Worm (Caenorhabditis elegans): ENCODE data around the gene Y82E9BR.20.

Gene Y82E9BR.20

ce11 chrIII:1384694-1385093 lies 10.5 kb downstream of the Y82E9BR.20 start:
- TF ChIP-seq aly-2 (tag; optimal IDR thresholded peaks at IDR 0.05) (no peak), hlh-11 (tag; optimal IDR thresholded peaks at IDR 0.05) (peak; percentile 22), cey-2 (tag; optimal IDR thresholded peaks at IDR 0.05; ENCODE audit: borderline replicate concordance, insufficient read depth) (no peak), madf-5 (GFP tag; IDR thresholded peaks at IDR 0.05) (no peak), spr-1 (tag; optimal IDR thresholded peaks at IDR 0.05) (no peak), pqm-1 (tag; optimal IDR thresholded peaks at IDR 0.05) (peak; percentile 54), dmd-6 (GFP tag; IDR thresholded peaks at IDR 0.05) (peak; percentile 53), set-16 (GFP tag; IDR thresholded peaks at IDR 0.05) (no peak), ces-1 (GFP tag; optimal IDR thresholded peaks at IDR 0.05) (no peak), ceh-62 (tag; optimal IDR thresholded peaks at IDR 0.05) (no peak), nhr-28 (tag; optimal IDR thresholded peaks at IDR 0.05) (peak; percentile 50), duxl-1 (tag; optimal IDR thresholded peaks at IDR 0.05; ENCODE audit: poor library complexity) (no peak), ceh-82 (tag; optimal IDR thresholded peaks at IDR 0.05) (no peak), snpc-1.2 (GFP tag; IDR thresholded peaks at IDR 0.05) (no peak), egl-43 (GFP tag; IDR thresholded peaks at IDR 0.05) (no peak), tag-97 (GFP tag; IDR thresholded peaks at IDR 0.05) (no peak), ceh-44 (GFP tag; IDR thresholded peaks at IDR 0.05) (no peak), daf-16 (GFP tag; optimal IDR thresholded peaks at IDR 0.05) (no peak), daf-16 (tag; optimal IDR thresholded peaks at IDR 0.05) (peak; percentile 39), T26A8.4 (GFP tag; IDR thresholded peaks at IDR 0.05) (no peak), nhr-76 (tag; optimal IDR thresholded peaks at IDR 0.05) (no peak), daf-19 (GFP tag; conservative IDR thresholded peaks at IDR 0.05) (no peak), lsy-2 (tag; optimal IDR thresholded peaks at IDR 0.05) (no peak), egl-27 (tag; optimal IDR thresholded peaks at IDR 0.05) (no peak)

ce11 chrIII:1388274-1389058 lies 14.3 kb downstream of the Y82E9BR.20 start, which contains the start of gene pals-20:
TSS of gene pals-20 (minus strand) at chrIII:1388324.
- TF ChIP-seq snpc-1.2 (GFP tag; IDR thresholded peaks at IDR 0.05) (no peak), fkh-10 (GFP tag; optimal IDR thresholded peaks at IDR 0.05) (no peak), F37D6.2 (tag; optimal IDR thresholded peaks at IDR 0.05) (no peak), duxl-1 (tag; optimal IDR thresholded peaks at IDR 0.05; ENCODE audit: poor library complexity) (no peak), sdz-12 (GFP tag; optimal IDR thresholded peaks at IDR 0.05) (no peak), lsy-2 (tag; optimal IDR thresholded peaks at IDR 0.05) (no peak), madf-9 (GFP tag; conservative IDR thresholded peaks at IDR 0.05) (no peak), hlh-11 (tag; optimal IDR thresholded peaks at IDR 0.05) (peak; percentile 55), zip-2 (tag; optimal IDR thresholded peaks at IDR 0.05) (no peak), mes-2 (tag; optimal IDR thresholded peaks at IDR 0.05; ENCODE audit: poor library complexity, severe bottlenecking) (no peak), arid-1 (GFP tag; conservative IDR thresholded peaks at IDR 0.05) (no peak), tra-1 (GFP tag; IDR thresholded peaks at IDR 0.05) (no peak), daf-12 (tag; optimal IDR thresholded peaks at IDR 0.05) (no peak), nhr-10 (tag; optimal IDR thresholded peaks at IDR 0.05) (no peak), F44E2.7 (GFP tag; IDR thresholded peaks at IDR 0.05) (no peak), ZK337.2 (GFP tag; IDR thresholded peaks at IDR 0.05) (no peak), ceh-44 (GFP tag; IDR thresholded peaks at IDR 0.05) (no peak), nhr-28 (tag; optimal IDR thresholded peaks at IDR 0.05) (peak; percentile 23), nhr-237 (tag; optimal IDR thresholded peaks at IDR 0.05) (no peak), spr-1 (tag; optimal IDR thresholded peaks at IDR 0.05) (no peak), pqm-1 (tag; optimal IDR thresholded peaks at IDR 0.05) (peak; percentile 1), spr-3 (GFP tag; optimal IDR thresholded peaks at IDR 0.05) (no peak), hmg-1.1 (GFP tag; IDR thresholded peaks at IDR 0.05) (no peak), F10B5.3 (tag; optimal IDR thresholded peaks at IDR 0.05) (no peak), lim-7 (GFP tag; IDR thresholded peaks at IDR 0.05) (no peak), dve-1 (tag; optimal IDR thresholded peaks at IDR 0.05; ENCODE audit: insufficient read depth) (peak; percentile 70), aly-2 (tag; optimal IDR thresholded peaks at IDR 0.05) (no peak), lin-39 (tag; optimal IDR thresholded peaks at IDR 0.05) (no peak), hlh-30 (tag; optimal IDR thresholded peaks at IDR 0.05; ENCODE audit: insufficient read depth) (peak; percentile 26), lin-1 (GFP tag; IDR thresholded peaks at IDR 0.05) (no peak), lin-29 (GFP tag; IDR thresholded peaks at IDR 0.05) (no peak), zfp-3 (GFP tag; conservative IDR thresholded peaks at IDR 0.05) (no peak), mdl-1 (tag; optimal IDR thresholded peaks at IDR 0.05) (no peak)
